Fruit fly (Drosophila melanogaster) whole organism, embryonic: ENCODE data around the gene Rab8.

ENCODE experiments used
- ATbp ChIP-seq: fragments of 200-800 bp; sonication (Bioruptor generic); optimal IDR thresholded peaks from 2 replicates; lab custom pipeline; 2017; ENCODE audit warnings: missing biosample characterization, mild to moderate bottlenecking, missing genetic modification characterization, missing genetic modification reagents
- Abd-B ChIP-seq: fragments of 200-800 bp; sonication (Bioruptor generic); optimal IDR thresholded peaks from 2 replicates; lab custom pipeline; 2018; ENCODE audit warnings: missing biosample characterization, mild to moderate bottlenecking, missing genetic modification characterization, moderate library complexity
- Blimp-1 ChIP-seq: fragments of 200-800 bp; sonication (Bioruptor generic); optimal IDR thresholded peaks from 3 replicates; lab custom pipeline; 2018; ENCODE audit warnings: missing biosample characterization, missing genetic modification characterization, mild to moderate bottlenecking, moderate library complexity, missing genetic modification reagents
- CG11085 ChIP-seq: fragments of 200-800 bp; sonication (Bioruptor generic); IDR thresholded peaks from 2 replicates; pipeline ENCODE4 v1.3.6; 2022; ENCODE audit warnings: missing biosample characterization, missing genetic modification characterization
- CG11398 ChIP-seq: fragments of 200-800 bp; sonication (Bioruptor generic); optimal IDR thresholded peaks from 2 replicates; lab custom pipeline; 2016; ENCODE audit warnings: missing biosample characterization, missing genetic modification characterization
- CG14667 ChIP-seq: fragments of 200-800 bp; sonication (Bioruptor generic); IDR thresholded peaks from 2 replicates; pipeline ENCODE4 v1.3.6; 2022; ENCODE audit warnings: missing biosample characterization, missing genetic modification characterization
- CG17829 ChIP-seq: fragments of 200-800 bp; optimal IDR thresholded peaks from 2 replicates; lab custom pipeline; 2019; ENCODE audit warnings: missing biosample characterization, mild to moderate bottlenecking, missing genetic modification characterization, moderate library complexity
- CG17912 ChIP-seq: fragments of 200-800 bp; sonication (Bioruptor generic); optimal IDR thresholded peaks from 2 replicates; lab custom pipeline; 2018; ENCODE audit warnings: missing biosample characterization, mild to moderate bottlenecking, missing genetic modification characterization
- CG30403 ChIP-seq: fragments of 200-800 bp; sonication (Bioruptor generic); optimal IDR thresholded peaks from 3 replicates; lab custom pipeline; 2016; ENCODE audit warnings: missing biosample characterization, missing genetic modification characterization
- CG32532 ChIP-seq: fragments of 200-800 bp; sonication (Bioruptor generic); IDR thresholded peaks from 2 replicates; pipeline ENCODE4 v1.3.6; 2022; ENCODE audit warnings: missing biosample characterization, missing genetic modification characterization
- CG33557 ChIP-seq: fragments of 200-800 bp; sonication (Bioruptor generic); optimal IDR thresholded peaks from 2 replicates; lab custom pipeline; 2019; ENCODE audit warnings: missing biosample characterization, mild to moderate bottlenecking, missing genetic modification characterization, moderate library complexity
- CG3847 ChIP-seq: fragments of 200-800 bp; sonication (Bioruptor generic); IDR thresholded peaks from 2 replicates; pipeline ENCODE4 v1.3.6; 2022; ENCODE audit warnings: missing biosample characterization, missing genetic modification characterization
- CG43689 ChIP-seq: fragments of 200-800 bp; sonication (Bioruptor generic); IDR thresholded peaks from 2 replicates; pipeline ENCODE4 v1.3.6; 2022; ENCODE audit warnings: missing biosample characterization, missing genetic modification characterization
- CG4820 ChIP-seq: fragments of 200-800 bp; sonication (Bioruptor generic); optimal IDR thresholded peaks from 3 replicates; lab custom pipeline; 2016; ENCODE audit warnings: missing biosample characterization, missing genetic modification characterization
- CG7372 ChIP-seq: fragments of 200-800 bp; sonication (Bioruptor generic); IDR thresholded peaks from 2 replicates; pipeline ENCODE4 v1.3.6; 2022; ENCODE audit warnings: missing biosample characterization, missing genetic modification characterization
- CG7556 ChIP-seq: fragments of 200-800 bp; sonication (Bioruptor generic); optimal IDR thresholded peaks from 2 replicates; lab custom pipeline; 2017; ENCODE audit warnings: missing biosample characterization, mild to moderate bottlenecking, missing genetic modification characterization
- CG7928 ChIP-seq: fragments of 200-800 bp; sonication (Bioruptor generic); optimal IDR thresholded peaks from 2 replicates; lab custom pipeline; 2017; ENCODE audit warnings: missing biosample characterization, mild to moderate bottlenecking, missing genetic modification characterization
- CG9215 ChIP-seq: fragments of 200-800 bp; sonication (Bioruptor generic); IDR thresholded peaks from 2 replicates; pipeline ENCODE4 v1.3.6; 2022; ENCODE audit warnings: missing biosample characterization, missing genetic modification characterization
- CG9876 ChIP-seq: fragments of 200-800 bp; sonication (Bioruptor generic); optimal IDR thresholded peaks from 2 replicates; lab custom pipeline; 2016; ENCODE audit warnings: missing biosample characterization, missing genetic modification characterization
- CG9932 ChIP-seq: fragments of 200-800 bp; sonication (Bioruptor generic); IDR thresholded peaks from 2 replicates; pipeline ENCODE4 v1.3.6; 2022; ENCODE audit warnings: missing biosample characterization, missing genetic modification characterization
- CHES-1-like ChIP-seq: fragments of 200-800 bp; sonication (Bioruptor generic); optimal IDR thresholded peaks from 2 replicates; lab custom pipeline; 2016; ENCODE audit warnings: missing biosample characterization, missing genetic modification characterization
- D ChIP-seq, 2 experiments: fragments of 200-800 bp in 1 of 2; fragments of >200 bp in 1 of 2; sonication (Bioruptor generic) in 1 of 2; optimal IDR thresholded peaks; 2 replicates in 1 of 2; 3 replicates in 1 of 2; lab custom pipeline; 2017; ENCODE audit warnings: mild to moderate bottlenecking in 1 of 2, missing biosample characterization in 1 of 2, missing genetic modification characterization in 1 of 2, missing genetic modification reagents in 1 of 2
- Dad ChIP-seq: fragments of 200-800 bp; sonication (Bioruptor generic); optimal IDR thresholded peaks from 3 replicates; lab custom pipeline; 2016; ENCODE audit warnings: missing biosample characterization, missing genetic modification characterization
- Drgx ChIP-seq: fragments of 200-800 bp; sonication (Bioruptor generic); IDR thresholded peaks from 2 replicates; pipeline ENCODE4 v1.3.6; 2022; ENCODE audit warnings: missing biosample characterization, missing genetic modification characterization
- E2f2 ChIP-seq: fragments of 200-800 bp; sonication (Bioruptor generic); IDR thresholded peaks from 2 replicates; pipeline ENCODE4 v1.3.6; 2022; ENCODE audit warnings: missing biosample characterization, missing genetic modification characterization
- Ets97D ChIP-seq: fragments of 200-800 bp; sonication (Bioruptor generic); optimal IDR thresholded peaks from 3 replicates; lab custom pipeline; 2016; ENCODE audit warnings: missing biosample characterization, missing genetic modification characterization
- Hr51 ChIP-seq, 2 experiments: fragments of 200-800 bp; sonication (Bioruptor generic); optimal IDR thresholded peaks; 2 replicates in 1 of 2; 3 replicates in 1 of 2; lab custom pipeline; 2016 to 2018; ENCODE audit warnings: missing biosample characterization in 2 of 2, missing genetic modification characterization in 2 of 2, mild to moderate bottlenecking in 1 of 2, moderate library complexity in 1 of 2
- MTF-1 ChIP-seq: fragments of 200-800 bp; sonication (Bioruptor generic); optimal IDR thresholded peaks from 2 replicates; lab custom pipeline; 2018; ENCODE audit warnings: missing biosample characterization, mild to moderate bottlenecking, missing genetic modification characterization, borderline replicate concordance
- Optix ChIP-seq: fragments of 200-800 bp; sonication (Bioruptor generic); IDR thresholded peaks from 3 replicates; pipeline ENCODE4 v1.3.6; 2022; ENCODE audit warnings: missing biosample characterization, missing genetic modification characterization
- PHDP ChIP-seq: fragments of 200-800 bp; sonication (Bioruptor generic); optimal IDR thresholded peaks from 3 replicates; lab custom pipeline; 2018; ENCODE audit warnings: missing biosample characterization, mild to moderate bottlenecking, missing genetic modification characterization, moderate library complexity
- Sox102F ChIP-seq: fragments of 200-800 bp; sonication (Bioruptor generic); optimal IDR thresholded peaks from 2 replicates; lab custom pipeline; 2018; ENCODE audit warnings: missing biosample characterization, mild to moderate bottlenecking, missing genetic modification characterization, moderate library complexity
- Xrp1 ChIP-seq: fragments of 200-800 bp; sonication (Bioruptor generic); IDR thresholded peaks from 2 replicates; pipeline ENCODE4 v1.3.6; 2022; ENCODE audit warnings: missing biosample characterization, missing genetic modification characterization
- YL-1 ChIP-seq: fragments of 200-800 bp; sonication (Bioruptor generic); optimal IDR thresholded peaks from 3 replicates; lab custom pipeline; 2017; ENCODE audit warnings: missing biosample characterization, mild to moderate bottlenecking, missing genetic modification characterization
- ash1 ChIP-seq: fragments of 200-800 bp; sonication (Bioruptor generic); optimal IDR thresholded peaks from 2 replicates; lab custom pipeline; 2018; ENCODE audit warnings: missing biosample characterization, mild to moderate bottlenecking, missing genetic modification characterization
- bbx ChIP-seq: fragments of 200-800 bp; sonication (Bioruptor generic); IDR thresholded peaks from 2 replicates; pipeline ENCODE4 v1.3.6; 2022; ENCODE audit warnings: missing biosample characterization, missing genetic modification characterization; ENCODE audit not compliant: partially characterized antibody
- dysf ChIP-seq: fragments of 200-800 bp; sonication (Bioruptor generic); IDR thresholded peaks from 3 replicates; pipeline ENCODE4 v1.3.6; 2022; ENCODE audit warnings: missing biosample characterization, missing genetic modification characterization
- ftz-f1 ChIP-seq: fragments of 200-800 bp; sonication (Bioruptor generic); optimal IDR thresholded peaks from 2 replicates; lab custom pipeline; 2016; ENCODE audit warnings: missing biosample characterization, missing genetic modification characterization
- gce ChIP-seq: fragments of 200-800 bp; sonication (Bioruptor generic); IDR thresholded peaks from 3 replicates; pipeline ENCODE4 v1.3.6; 2022; ENCODE audit warnings: missing biosample characterization, missing genetic modification characterization
- h ChIP-seq: fragments of >200 bp; optimal IDR thresholded peaks from 2 replicates; lab custom pipeline; 2017
- hkb ChIP-seq, 2 experiments: fragments of 200-800 bp in 1 of 2; fragments of >200 bp in 1 of 2; sonication (Bioruptor generic) in 1 of 2; IDR thresholded peaks in 1 of 2; optimal IDR thresholded peaks in 1 of 2; 2 replicates each; pipeline versions ENCODE4 v1.3.6 to Lab custom; 2017 to 2022; ENCODE audit warnings: missing biosample characterization in 1 of 2, missing genetic modification characterization in 1 of 2
- maf-S ChIP-seq: fragments of 200-800 bp; sonication (Bioruptor generic); optimal IDR thresholded peaks from 2 replicates; lab custom pipeline; 2016; ENCODE audit warnings: missing biosample characterization, missing genetic modification characterization
- mam ChIP-seq: fragments of 200-800 bp; sonication (Bioruptor generic); optimal IDR thresholded peaks from 3 replicates; lab custom pipeline; 2016; ENCODE audit warnings: missing biosample characterization, missing genetic modification characterization
- pan ChIP-seq, 4 experiments: fragments of >200 bp in 3 of 4; fragments of 200-800 bp in 1 of 4; sonication (Bioruptor generic) in 1 of 4; optimal IDR thresholded peaks in 3 of 4; IDR thresholded peaks in 1 of 4; 2 replicates each; pipeline versions ENCODE4 v1.3.6 to Lab custom; 2017 to 2022; ENCODE audit warnings: missing biosample characterization in 2 of 4, missing genetic modification characterization in 2 of 4, mixed read lengths in 1 of 4
- pb ChIP-seq: fragments of 200-800 bp; sonication (Bioruptor generic); optimal IDR thresholded peaks from 3 replicates; lab custom pipeline; 2016; ENCODE audit warnings: missing biosample characterization, missing genetic modification characterization
- sc ChIP-seq, 3 experiments: fragments of >200 bp in 2 of 3; fragments of 200-800 bp in 1 of 3; sonication (Bioruptor generic) in 1 of 3; optimal IDR thresholded peaks; 2 replicates in 2 of 3; 3 replicates in 1 of 3; lab custom pipeline; 2017; ENCODE audit warnings: mild to moderate bottlenecking in 1 of 3, missing biosample characterization in 1 of 3, missing genetic modification characterization in 1 of 3, missing genetic modification reagents in 1 of 3
- so ChIP-seq: fragments of 200-800 bp; sonication (Bioruptor generic); IDR thresholded peaks from 3 replicates; pipeline ENCODE4 v1.3.6; 2022; ENCODE audit warnings: missing biosample characterization, missing genetic modification characterization
- trh ChIP-seq: fragments of 200-800 bp; sonication (Bioruptor generic); optimal IDR thresholded peaks from 2 replicates; lab custom pipeline; 2016; ENCODE audit warnings: missing biosample characterization, missing genetic modification characterization
- unc-4 ChIP-seq: fragments of 200-800 bp; sonication (Bioruptor generic); IDR thresholded peaks from 2 replicates; pipeline ENCODE4 v1.3.6; 2022; ENCODE audit warnings: missing biosample characterization, missing genetic modification characterization; ENCODE audit not compliant: partially characterized antibody
- wor ChIP-seq: fragments of 200-800 bp; sonication (Bioruptor generic); IDR thresholded peaks from 2 replicates; pipeline ENCODE4 v1.3.6; 2022; ENCODE audit warnings: missing biosample characterization, missing genetic modification characterization
- z ChIP-seq: fragments of 200-800 bp; sonication (Bioruptor generic); IDR thresholded peaks from 3 replicates; pipeline ENCODE4 v1.3.6; 2022; ENCODE audit warnings: missing biosample characterization, missing genetic modification characterization

The Rab8 gene

dm6 chr3L:19905427-19905826 is 34.5 kb upstream of the Rab8 start (continued):
- 0 out of 2 replicates have a peak, but pooled peaks have one; percentile 22 for TF ChIP-seq CG3847 (GFP tag; lab: Robert Waterston, UW)
- no peak for TF ChIP-seq so
- peak; percentile 35 for TF ChIP-seq Sox102F
- no peak for TF ChIP-seq CG32532 (GFP tag; lab: Robert Waterston, UW)
- TF ChIP-seq CG7372 (GFP tag; lab: Robert Waterston, UW): no peak
- TF ChIP-seq z (GFP tag; lab: Robert Waterston, UW): no peak
- no peak for TF ChIP-seq ftz-f1 (GFP tag; lab: Kevin White, UChicago)
- no peak for TF ChIP-seq CG33557 (GFP tag; lab: Kevin White, UChicago)
- no peak for TF ChIP-seq D (optimal IDR thresholded peaks at IDR 0.05; lab: Kevin White, UChicago)
- no peak for TF ChIP-seq D (GFP tag; optimal IDR thresholded peaks at IDR 0.05; lab: Kevin White, UChicago)
- no peak for TF ChIP-seq CG43689 (GFP tag; lab: Robert Waterston, UW)
- no peak for TF ChIP-seq Blimp-1 (GFP tag; lab: Kevin White, UChicago)
- TF ChIP-seq gce (GFP tag; lab: Robert Waterston, UW): no peak
- TF ChIP-seq CG11085 (GFP tag; lab: Robert Waterston, UW): no peak
- TF ChIP-seq CG17829 (tag; lab: Kevin White, UChicago): no peak
- no peak for TF ChIP-seq CG9876 (GFP tag; lab: Kevin White, UChicago)
- no peak for TF ChIP-seq Abd-B
- TF ChIP-seq PHDP: no peak
- peak in 1 of 2 experiments; percentile 43 for TF ChIP-seq Hr51 (GFP tag; optimal IDR thresholded peaks at IDR 0.05; lab: Kevin White, UChicago)
- no peak for TF ChIP-seq hkb (optimal IDR thresholded peaks at IDR 0.05; lab: Kevin White, UChicago)
- 0 out of 2 replicates have a peak, but pooled peaks have one; percentile 38 for TF ChIP-seq hkb (GFP tag; IDR thresholded peaks at IDR 0.05; lab: Robert Waterston, UW)
- no peak for TF ChIP-seq CG14667 (GFP tag; lab: Robert Waterston, UW)
- no peak for TF ChIP-seq mam (GFP tag; lab: Kevin White, UChicago)
- no peak for TF ChIP-seq CG17912
- TF ChIP-seq MTF-1 (GFP tag; lab: Kevin White, UChicago): no peak
- TF ChIP-seq ATbp (GFP tag; lab: Kevin White, UChicago): no peak
- TF ChIP-seq ash1 (GFP tag; lab: Kevin White, UChicago): no peak
- TF ChIP-seq Dad (GFP tag; lab: Kevin White, UChicago): no peak
- no peak for TF ChIP-seq CG11398
- TF ChIP-seq Drgx: peak; percentile 50
- no peak for TF ChIP-seq Optix (GFP tag; lab: Robert Waterston, UW)
- TF ChIP-seq wor: no peak
- peak; percentile 28 for TF ChIP-seq CG30403 (GFP tag; lab: Kevin White, UChicago)
- TF ChIP-seq maf-S: no peak
- TF ChIP-seq pb (GFP tag; lab: Kevin White, UChicago): no peak
- TF ChIP-seq CG9932 (GFP tag; lab: Robert Waterston, UW): peak; percentile 41
- TF ChIP-seq dysf (GFP tag; lab: Robert Waterston, UW): 0 out of 3 replicates have a peak, but pooled peaks have one; percentile 34
- TF ChIP-seq h (lab: Kevin White, UChicago): no peak
- TF ChIP-seq Xrp1: 0 out of 2 replicates have a peak, but pooled peaks have one; percentile 10
- TF ChIP-seq pan (optimal IDR thresholded peaks at IDR 0.05; lab: Kevin White, UChicago): no peak
- TF ChIP-seq pan (GFP tag; optimal IDR thresholded peaks at IDR 0.05 in 1 of 2, IDR thresholded peaks at IDR 0.05 in 1 of 2): no peak
- TF ChIP-seq unc-4 (GFP tag; lab: Robert Waterston, UW): no peak
- no peak for TF ChIP-seq Ets97D (GFP tag; lab: Kevin White, UChicago)
- no peak for TF ChIP-seq trh
- TF ChIP-seq bbx (GFP tag; lab: Robert Waterston, UW): no peak
- TF ChIP-seq CG9215 (GFP tag; lab: Robert Waterston, UW): peak; percentile 58
- no peak for TF ChIP-seq CG7928
- TF ChIP-seq CHES-1-like (GFP tag; lab: Kevin White, UChicago): peak; percentile 26
- no peak for TF ChIP-seq YL-1 (GFP tag; lab: Kevin White, UChicago)
- TF ChIP-seq CG4820 (GFP tag; lab: Kevin White, UChicago): no peak
- TF ChIP-seq sc (optimal IDR thresholded peaks at IDR 0.05; lab: Kevin White, UChicago): no peak
- TF ChIP-seq sc (GFP tag; optimal IDR thresholded peaks at IDR 0.05; lab: Kevin White, UChicago): no peak
- TF ChIP-seq E2f2 (GFP tag; lab: Robert Waterston, UW): no peak; the same call in 1 of the 2 replicates
- no peak for TF ChIP-seq CG7556 (GFP tag; lab: Kevin White, UChicago)
